Fruit fly (Drosophila melanogaster) whole organism, adult: Measurements from ENCODE around the gene CG15385.

Experiments
- CG1620 ChIP-seq: fragments of 200-800 bp; sonication (Bioruptor generic); optimal IDR thresholded peaks from 2 replicates; lab custom pipeline; 2016; ENCODE audit warnings: missing biosample characterization, missing genetic modification characterization
- CG33017 ChIP-seq: fragments of 200-800 bp; sonication (Bioruptor generic); optimal IDR thresholded peaks from 2 replicates; lab custom pipeline; 2018; ENCODE audit warnings: missing biosample characterization, mild to moderate bottlenecking, missing genetic modification characterization, moderate library complexity
- CG7045 ChIP-seq: fragments of 200-800 bp; sonication (Bioruptor generic); optimal IDR thresholded peaks from 2 replicates; lab custom pipeline; 2017; ENCODE audit warnings: missing biosample characterization, mild to moderate bottlenecking, missing genetic modification characterization
- CG7101 ChIP-seq: fragments of 200-800 bp; sonication (Bioruptor generic); optimal IDR thresholded peaks from 2 replicates; lab custom pipeline; 2018; ENCODE audit warnings: missing biosample characterization, mild to moderate bottlenecking, missing genetic modification characterization, moderate library complexity
- Clk ChIP-seq: fragments of 200-800 bp; sonication (Bioruptor generic); optimal IDR thresholded peaks from 2 replicates; lab custom pipeline; 2017; ENCODE audit warnings: missing biosample characterization, missing genetic modification characterization
- Crg-1 ChIP-seq: fragments of 200-800 bp; sonication (Bioruptor generic); optimal IDR thresholded peaks from 2 replicates; lab custom pipeline; 2016; ENCODE audit warnings: missing biosample characterization, missing genetic modification characterization
- Hr96 ChIP-seq: fragments of 200-800 bp; sonication (Bioruptor generic); optimal IDR thresholded peaks from 2 replicates; lab custom pipeline; 2016; ENCODE audit warnings: missing biosample characterization, missing genetic modification characterization
- cnc ChIP-seq, 2 experiments: fragments of >200 bp; optimal IDR thresholded peaks; 2 replicates each; lab custom pipeline; 2017
- kay ChIP-seq: fragments of 200-800 bp; sonication (Bioruptor generic); peaks from one replicate; lab custom pipeline; 2016; ENCODE audit warnings: missing biosample characterization, missing genetic modification characterization, borderline replicate concordance
- ovo ChIP-seq: fragments of 200-800 bp; sonication (Bioruptor generic); optimal IDR thresholded peaks from 2 replicates; lab custom pipeline; 2016; ENCODE audit warnings: missing biosample characterization, missing genetic modification characterization
- pad ChIP-seq: fragments of 200-800 bp; sonication (Bioruptor generic); optimal IDR thresholded peaks from 3 replicates; lab custom pipeline; 2017; ENCODE audit warnings: missing biosample characterization, missing genetic modification characterization, mild to moderate bottlenecking, moderate library complexity, missing genetic modification reagents
- tj ChIP-seq: fragments of 200-800 bp; sonication (Bioruptor generic); optimal IDR thresholded peaks from 3 replicates; lab custom pipeline; 2017; ENCODE audit warnings: missing biosample characterization, mild to moderate bottlenecking, missing genetic modification characterization, moderate library complexity
- toe ChIP-seq: fragments of 200-800 bp; sonication (Bioruptor generic); optimal IDR thresholded peaks from 2 replicates; lab custom pipeline; 2016; ENCODE audit warnings: missing biosample characterization, missing genetic modification characterization

DNA sequence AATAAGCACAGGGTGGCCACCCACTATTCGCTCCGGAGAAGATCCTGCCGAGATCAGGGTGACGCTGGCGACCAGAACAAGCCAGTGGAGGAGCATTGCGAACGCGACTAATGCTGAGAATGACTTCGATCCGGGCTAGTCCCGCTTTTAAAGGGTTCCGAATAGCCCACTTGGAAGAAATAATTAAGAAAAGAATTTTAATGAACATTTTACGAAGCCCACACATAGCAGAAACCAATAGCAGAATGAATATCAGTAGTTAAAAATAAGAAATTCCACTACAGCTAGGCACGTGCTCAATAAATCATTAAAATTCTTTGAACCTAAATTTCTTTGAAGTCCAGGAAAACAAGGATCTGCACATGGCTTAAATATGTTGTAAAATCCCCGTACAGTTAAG lies 38.8 kb upstream of the CG15385 start, which contains the start of gene Ser12:
- TF ChIP-seq Hr96 (GFP tag; lab: Kevin White, UChicago): no peak
- TF ChIP-seq pad (GFP tag; lab: Kevin White, UChicago): no peak
- TF ChIP-seq CG33017: no peak
- TF ChIP-seq cnc (optimal IDR thresholded peaks at IDR 0.05; lab: Kevin White, UChicago): no peak
- TF ChIP-seq CG7101 (tag; lab: Kevin White, UChicago): no peak
- TF ChIP-seq ovo (GFP tag; lab: Kevin White, UChicago): no peak
- TF ChIP-seq Crg-1 (GFP tag; lab: Kevin White, UChicago): no peak
- no peak for TF ChIP-seq toe (GFP tag; lab: Kevin White, UChicago)
- no peak for TF ChIP-seq Clk (GFP tag; lab: Kevin White, UChicago)
- no peak for TF ChIP-seq tj
- TF ChIP-seq CG7045 (GFP tag; lab: Kevin White, UChicago): no peak
- no peak for TF ChIP-seq CG1620 (GFP tag; lab: Kevin White, UChicago)
- TF ChIP-seq kay (GFP tag; lab: Kevin White, UChicago): no peak
